Worm (Caenorhabditis elegans) whole organism, L4 larva: ENCODE results near the gene F34H10.4.

Experiments
- F26F4.8 ChIP-seq: fragments of 200-800 bp; sonication (Bioruptor generic); conservative IDR thresholded peaks from 2 replicates; pipeline ENCODE4 v1.3.6; 2022; ENCODE audit warnings: missing genetic modification characterization, missing compliant biosample characterization
- F37D6.2 ChIP-seq: sonication (generic microtip); optimal IDR thresholded peaks from 2 replicates; lab custom pipeline; 2016; ENCODE audit warnings: mild to moderate bottlenecking, missing genetic modification characterization, missing compliant biosample characterization
- F44E2.7 ChIP-seq: fragments of 200-800 bp; sonication (Bioruptor generic); IDR thresholded peaks from 2 replicates; pipeline ENCODE4 v2.1.2; 2022; ENCODE audit warnings: missing genetic modification characterization, missing compliant biosample characterization
- ZK337.2 ChIP-seq: fragments of 200-800 bp; sonication (Bioruptor generic); IDR thresholded peaks from 2 replicates; pipeline ENCODE4 v1.3.6; 2022; ENCODE audit warnings: missing genetic modification reagents, missing genetic modification characterization, missing compliant biosample characterization
- ZK546.5 ChIP-seq, 2 experiments: sonication (generic microtip); optimal IDR thresholded peaks; 2 replicates each; lab custom pipeline; 2017; ENCODE audit warnings: missing biosample characterization in 2 of 2, missing genetic modification characterization in 2 of 2
- aha-1 ChIP-seq: fragments of 150-350 bp; peaks from one replicate; lab custom pipeline; 2014; ENCODE audit warnings: missing biosample characterization, missing genetic modification characterization
- ama-1 ChIP-seq: fragments of 150-350 bp; optimal IDR thresholded peaks from 2 replicates; lab custom pipeline; 2014; ENCODE audit warnings: inconsistent platforms, mixed read lengths
- arid-1 ChIP-seq: fragments of 200-800 bp; sonication (Bioruptor generic); conservative IDR thresholded peaks from 2 replicates; pipeline ENCODE4 v1.3.6; 2022; ENCODE audit warnings: missing genetic modification reagents, missing genetic modification characterization, missing compliant biosample characterization
- attf-4 ChIP-seq: sonication (generic microtip); optimal IDR thresholded peaks from 3 replicates; lab custom pipeline; 2017; ENCODE audit warnings: missing biosample characterization, missing genetic modification characterization
- ceh-32 ChIP-seq: sonication (generic microtip); optimal IDR thresholded peaks from 2 replicates; lab custom pipeline; 2016; ENCODE audit warnings: mild to moderate bottlenecking, missing genetic modification characterization, missing compliant biosample characterization; ENCODE audit not compliant: poor library complexity
- ceh-82 ChIP-seq: sonication (generic microtip); optimal IDR thresholded peaks from 2 replicates; lab custom pipeline; 2017; ENCODE audit warnings: missing biosample characterization, missing genetic modification characterization
- cey-2 ChIP-seq: sonication (generic microtip); optimal IDR thresholded peaks from 3 replicates; lab custom pipeline; 2017; ENCODE audit warnings: missing genetic modification characterization, mild to moderate bottlenecking, missing compliant biosample characterization, antibody characterized with exemption, borderline replicate concordance; ENCODE audit not compliant: insufficient read depth
- ctbp-1 ChIP-seq: fragments of 200-800 bp; sonication (Bioruptor generic); IDR thresholded peaks from 2 replicates; pipeline ENCODE4 v1.3.6; 2022; ENCODE audit warnings: missing genetic modification reagents, missing genetic modification characterization, missing compliant biosample characterization
- daf-16 ChIP-seq, 3 experiments: sonication (generic microtip); optimal IDR thresholded peaks; 2 replicates each; lab custom pipeline; 2016 to 2017; ENCODE audit warnings: missing genetic modification characterization in 3 of 3, missing genetic modification reagents in 3 of 3, mild to moderate bottlenecking in 2 of 3, missing compliant biosample characterization in 2 of 3, missing biosample characterization in 1 of 3, moderate library complexity in 1 of 3
- daf-19 ChIP-seq: fragments of 200-800 bp; sonication (Bioruptor generic); conservative IDR thresholded peaks from 2 replicates; pipeline ENCODE4 v1.3.6; 2022; ENCODE audit warnings: missing genetic modification characterization, missing compliant biosample characterization
- daf-8 ChIP-seq: fragments of 200-800 bp; sonication (Bioruptor generic); IDR thresholded peaks from 2 replicates; pipeline ENCODE4 v1.3.6; 2022; ENCODE audit warnings: missing genetic modification characterization, missing compliant biosample characterization
- dmd-6 ChIP-seq: fragments of 200-800 bp; sonication (Bioruptor generic); IDR thresholded peaks from 2 replicates; pipeline ENCODE4 v1.3.6; 2022; ENCODE audit warnings: missing genetic modification reagents, missing genetic modification characterization, missing compliant biosample characterization
- dpl-1 ChIP-seq: fragments of 150-350 bp; optimal IDR thresholded peaks from 2 replicates; lab custom pipeline; 2014; ENCODE audit warnings: missing biosample characterization, missing genetic modification reagents, missing genetic modification characterization
- dve-1 ChIP-seq: sonication (generic microtip); optimal IDR thresholded peaks from 2 replicates; lab custom pipeline; 2017; ENCODE audit warnings: antibody characterized with exemption, mild to moderate bottlenecking, missing genetic modification characterization, missing compliant biosample characterization; ENCODE audit not compliant: insufficient read depth
- egl-27 ChIP-seq: sonication (generic microtip); optimal IDR thresholded peaks from 3 replicates; lab custom pipeline; 2017; ENCODE audit warnings: missing biosample characterization, missing genetic modification reagents, missing genetic modification characterization
- egl-43 ChIP-seq: fragments of 200-800 bp; sonication (Bioruptor generic); IDR thresholded peaks from 2 replicates; pipeline ENCODE4 v1.3.6; 2022; ENCODE audit warnings: missing genetic modification reagents, missing genetic modification characterization, missing compliant biosample characterization
- fos-1 ChIP-seq: fragments of 150-350 bp; optimal IDR thresholded peaks from 2 replicates; lab custom pipeline; 2014; ENCODE audit warnings: missing biosample characterization, missing genetic modification characterization
- hlh-11 ChIP-seq: fragments of 200-800 bp; sonication (Bioruptor generic); optimal IDR thresholded peaks from 2 replicates; lab custom pipeline; 2018; ENCODE audit warnings: mild to moderate bottlenecking, missing genetic modification characterization, missing compliant biosample characterization
- lin-13 ChIP-seq: fragments of 150-350 bp; optimal IDR thresholded peaks from 2 replicates; lab custom pipeline; 2014; ENCODE audit warnings: missing biosample characterization, missing genetic modification reagents, missing genetic modification characterization
- lin-39 ChIP-seq: fragments of 150-350 bp; optimal IDR thresholded peaks from 2 replicates; lab custom pipeline; 2014; ENCODE audit warnings: missing biosample characterization, missing genetic modification reagents, missing genetic modification characterization
- madf-9 ChIP-seq: fragments of 200-800 bp; sonication (Bioruptor generic); conservative IDR thresholded peaks from 2 replicates; pipeline ENCODE4 v1.3.6; 2022; ENCODE audit warnings: missing genetic modification reagents, missing genetic modification characterization, missing compliant biosample characterization
- mdl-1 ChIP-seq, 2 experiments: fragments of 150-350 bp in 1 of 2; sonication (generic microtip) in 1 of 2; optimal IDR thresholded peaks; 2 replicates each; lab custom pipeline; 2014 to 2017; ENCODE audit warnings: missing biosample characterization in 2 of 2, missing genetic modification characterization in 2 of 2
- mdt-29 ChIP-seq: fragments of 200-800 bp; sonication (Bioruptor generic); IDR thresholded peaks from 2 replicates; pipeline ENCODE4 v1.3.6; 2022; ENCODE audit warnings: missing genetic modification reagents, missing genetic modification characterization, missing compliant biosample characterization
- mxl-2 ChIP-seq: fragments of 200-800 bp; sonication (Bioruptor generic); conservative IDR thresholded peaks from 2 replicates; pipeline ENCODE4 v1.3.6; 2022; ENCODE audit warnings: missing genetic modification reagents, missing genetic modification characterization, missing compliant biosample characterization
- nhr-10 ChIP-seq: fragments of 150-350 bp; optimal IDR thresholded peaks from 2 replicates; lab custom pipeline; 2014; ENCODE audit warnings: missing biosample characterization, missing genetic modification characterization
- nhr-11 ChIP-seq: fragments of 150-350 bp; optimal IDR thresholded peaks from 2 replicates; lab custom pipeline; 2014; ENCODE audit warnings: missing biosample characterization, missing genetic modification characterization
- nhr-111 ChIP-seq: fragments of 200-800 bp; sonication (Bioruptor generic); optimal IDR thresholded peaks from 2 replicates; lab custom pipeline; 2018; ENCODE audit warnings: mild to moderate bottlenecking, missing genetic modification characterization, missing compliant biosample characterization
- nhr-237 ChIP-seq: sonication (generic microtip); optimal IDR thresholded peaks from 2 replicates; lab custom pipeline; 2017; ENCODE audit warnings: missing biosample characterization, missing genetic modification characterization
- nhr-25 ChIP-seq: sonication (generic microtip); optimal IDR thresholded peaks from 2 replicates; lab custom pipeline; 2017; ENCODE audit warnings: missing genetic modification characterization, mild to moderate bottlenecking, missing compliant biosample characterization, antibody characterized with exemption, moderate library complexity, borderline replicate concordance; ENCODE audit not compliant: insufficient read depth
- nhr-28 ChIP-seq: fragments of 150-350 bp; optimal IDR thresholded peaks from 2 replicates; lab custom pipeline; 2014; ENCODE audit warnings: missing biosample characterization, missing genetic modification characterization
- nhr-48 ChIP-seq: sonication (generic microtip); optimal IDR thresholded peaks from 2 replicates; lab custom pipeline; 2016; ENCODE audit warnings: mild to moderate bottlenecking, missing genetic modification characterization, missing compliant biosample characterization
- nhr-76 ChIP-seq: fragments of 150-350 bp; optimal IDR thresholded peaks from 2 replicates; lab custom pipeline; 2014; ENCODE audit warnings: missing biosample characterization, missing genetic modification characterization
- nhr-77 ChIP-seq: fragments of 150-350 bp; optimal IDR thresholded peaks from 2 replicates; lab custom pipeline; 2014; ENCODE audit warnings: missing biosample characterization, missing genetic modification characterization
- php-3 ChIP-seq: fragments of 200-800 bp; sonication (Bioruptor generic); IDR thresholded peaks from 2 replicates; pipeline ENCODE4 v1.3.6; 2022; ENCODE audit warnings: missing genetic modification reagents, missing genetic modification characterization, missing compliant biosample characterization
- pqm-1 ChIP-seq: sonication (generic microtip); optimal IDR thresholded peaks from 2 replicates; lab custom pipeline; 2017; ENCODE audit warnings: missing biosample characterization, missing genetic modification characterization
- sdz-12 ChIP-seq: fragments of 200-800 bp; sonication (Bioruptor generic); optimal IDR thresholded peaks from 2 replicates; lab custom pipeline; 2018; ENCODE audit warnings: mild to moderate bottlenecking, missing genetic modification characterization, missing compliant biosample characterization
- set-16 ChIP-seq: fragments of 200-800 bp; sonication (Bioruptor generic); IDR thresholded peaks from 2 replicates; pipeline ENCODE4 v1.3.6; 2022; ENCODE audit warnings: missing genetic modification reagents, missing genetic modification characterization, missing compliant biosample characterization
- snpc-4 ChIP-seq: fragments of 150-350 bp; optimal IDR thresholded peaks from 2 replicates; lab custom pipeline; 2014; ENCODE audit warnings: missing biosample characterization, missing genetic modification characterization
- spr-1 ChIP-seq: sonication (generic microtip); optimal IDR thresholded peaks from 2 replicates; lab custom pipeline; 2016; ENCODE audit warnings: mild to moderate bottlenecking, missing genetic modification characterization, missing compliant biosample characterization
- tag-97 ChIP-seq: fragments of 200-800 bp; sonication (Bioruptor generic); IDR thresholded peaks from 2 replicates; pipeline ENCODE4 v1.3.6; 2022; ENCODE audit warnings: missing genetic modification characterization, missing compliant biosample characterization
- tra-1 ChIP-seq: fragments of 200-800 bp; sonication (Bioruptor generic); IDR thresholded peaks from 2 replicates; pipeline ENCODE4 v1.3.6; 2022; ENCODE audit warnings: missing genetic modification reagents, missing genetic modification characterization, missing compliant biosample characterization
- unc-130 ChIP-seq: sonication (generic microtip); optimal IDR thresholded peaks from 2 replicates; lab custom pipeline; 2016; ENCODE audit warnings: missing genetic modification reagents, missing genetic modification characterization, missing compliant biosample characterization
- vab-7 ChIP-seq: fragments of 200-800 bp; sonication (Bioruptor generic); IDR thresholded peaks from 2 replicates; pipeline ENCODE4 v1.3.6; 2022; ENCODE audit warnings: missing genetic modification reagents, missing genetic modification characterization, missing compliant biosample characterization
- zag-1 ChIP-seq: fragments of 150-350 bp; optimal IDR thresholded peaks from 2 replicates; lab custom pipeline; 2014; ENCODE audit warnings: missing biosample characterization, missing genetic modification characterization
- zfp-3 ChIP-seq: fragments of 200-800 bp; sonication (Bioruptor generic); conservative IDR thresholded peaks from 2 replicates; pipeline ENCODE4 v1.3.6; 2022; ENCODE audit warnings: missing genetic modification reagents, missing genetic modification characterization, missing compliant biosample characterization
- zip-2 ChIP-seq: fragments of 150-350 bp; optimal IDR thresholded peaks from 2 replicates; lab custom pipeline; 2014; ENCODE audit warnings: missing biosample characterization, missing genetic modification characterization
- ztf-11 ChIP-seq: fragments of 150-350 bp; optimal IDR thresholded peaks from 2 replicates; lab custom pipeline; 2014; ENCODE audit warnings: missing biosample characterization, missing genetic modification characterization

Gene F34H10.4

ce11 chrX:9679427-9679826 is 31.1 kb downstream of the F34H10.4 start:
- TF ChIP-seq madf-9 (no peak), cey-2 (tag; lab: Kevin White, UChicago) (no peak), arid-1 (GFP tag; lab: Robert Waterston, UW) (no peak), fos-1 (tag; lab: Kevin White, UChicago) (no peak), dpl-1 (no peak), ceh-32 (no peak), ctbp-1 (GFP tag; lab: Robert Waterston, UW) (no peak), nhr-111 (GFP tag; lab: Kevin White, UChicago) (no peak), ztf-11 (tag; lab: Kevin White, UChicago) (no peak), nhr-25 (no peak), pqm-1 (peak; percentile 75), daf-8 (GFP tag; lab: Robert Waterston, UW) (no peak), nhr-28 (tag; lab: Kevin White, UChicago) (peak; percentile 90), zag-1 (tag; lab: Kevin White, UChicago) (no peak), dve-1 (peak; percentile 51), ZK546.5 (tag; optimal IDR thresholded peaks at IDR 0.05; lab: Kevin White, UChicago) (no peak), tag-97 (GFP tag; lab: Robert Waterston, UW) (no peak), ZK337.2 (GFP tag; lab: Robert Waterston, UW) (no peak), vab-7 (GFP tag; lab: Robert Waterston, UW) (no peak), egl-27 (tag; lab: Kevin White, UChicago) (no peak), set-16 (GFP tag; lab: Robert Waterston, UW) (no peak), egl-43 (GFP tag; lab: Robert Waterston, UW) (no peak), lin-39 (tag; lab: Kevin White, UChicago) (no peak), daf-19 (GFP tag; lab: Robert Waterston, UW) (no peak), zfp-3 (no peak), mxl-2 (GFP tag; lab: Robert Waterston, UW) (no peak), ceh-82 (tag; lab: Kevin White, UChicago) (no peak), attf-4 (no peak), mdl-1 (tag; optimal IDR thresholded peaks at IDR 0.05; lab: Kevin White, UChicago) (no peak), daf-16 (GFP tag; optimal IDR thresholded peaks at IDR 0.05; lab: Kevin White, UChicago) (no peak), daf-16 (tag; optimal IDR thresholded peaks at IDR 0.05; lab: Kevin White, UChicago) (peak; percentile 85), F37D6.2 (tag; lab: Kevin White, UChicago) (no peak), nhr-48 (tag; lab: Kevin White, UChicago) (no peak), lin-13 (no peak), ama-1 (lab: Kevin White, UChicago) (no peak), F26F4.8 (GFP tag; lab: Robert Waterston, UW) (no peak), mdt-29 (GFP tag; lab: Robert Waterston, UW) (no peak), nhr-76 (tag; lab: Kevin White, UChicago) (no peak), nhr-10 (tag; lab: Kevin White, UChicago) (peak; percentile 23), snpc-4 (tag; lab: Kevin White, UChicago) (no peak), dmd-6 (GFP tag; lab: Robert Waterston, UW) (0 out of 2 replicates have a peak, but pooled peaks have one; percentile 15), hlh-11 (tag; lab: Kevin White, UChicago) (peak; percentile 45), nhr-11 (tag; lab: Kevin White, UChicago) (no peak), nhr-77 (tag; lab: Kevin White, UChicago) (peak; percentile 1), unc-130 (no peak), tra-1 (no peak), spr-1 (tag; lab: Kevin White, UChicago) (no peak), php-3 (peak; percentile 77; the same call in 1 of the 2 replicates), sdz-12 (GFP tag; lab: Kevin White, UChicago) (no peak), aha-1 (tag; lab: Kevin White, UChicago) (no peak), F44E2.7 (GFP tag; lab: Robert Waterston, UW) (no peak), zip-2 (tag; lab: Kevin White, UChicago) (no peak), nhr-237 (tag; lab: Kevin White, UChicago) (no peak)
